1 fruit fly cellular context compared by ENCODE assay signal in the genomic region with DNA sequence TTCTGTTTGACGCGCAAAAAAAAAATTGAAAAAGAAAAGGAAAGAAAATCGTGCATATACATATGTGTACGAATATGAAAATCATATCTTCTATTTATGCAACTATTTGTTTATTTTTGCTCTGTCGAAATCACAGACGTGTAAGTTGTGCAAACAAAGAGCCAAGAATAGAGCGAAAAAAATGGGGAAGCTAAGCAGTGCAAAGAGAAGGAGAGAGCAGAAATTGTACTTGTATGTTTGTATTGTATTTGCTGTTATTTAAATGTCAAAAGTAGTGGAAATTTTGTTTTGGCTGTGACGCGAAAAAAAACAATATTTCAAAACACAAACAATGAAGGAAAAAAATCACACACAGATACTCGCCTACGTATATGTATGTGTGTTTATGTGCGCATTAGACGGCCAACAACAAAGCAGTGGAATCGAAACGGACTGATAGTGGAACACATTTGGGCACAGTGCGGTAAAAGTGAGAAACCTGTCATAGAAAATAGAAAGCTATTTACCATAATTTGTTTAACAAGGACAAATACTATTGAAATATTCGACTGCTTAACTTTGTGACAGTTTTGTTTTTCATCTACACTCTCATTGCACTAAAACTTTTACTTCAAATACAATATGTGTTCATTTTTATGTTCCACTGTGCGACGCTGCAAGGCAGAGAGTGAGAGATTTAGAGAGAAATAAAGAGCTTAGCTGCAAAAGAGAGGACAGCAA.
TF ChIP-seq lines count a peak whose summit lies in the region.

No protein-coding gene starts in this region.

TF ChIP-seq in whole organism, embryonic, 481 proteins besides CTCF, POLR2A, EP300 and RAD21 (continued from another document and continues in another):
- TF ChIP-seq CG34376 (GFP tag; optimal IDR thresholded peaks at IDR 0.05; lab: Kevin White, UChicago) (peak; percentile 80), caup (GFP tag; optimal IDR thresholded peaks at IDR 0.05; lab: Kevin White, UChicago; ENCODE audit: severe bottlenecking) (peak; percentile 90), CG43689 (GFP tag; IDR thresholded peaks at IDR 0.05; lab: Robert Waterston, UW) (peak; percentile 84), CG11504 (tag; optimal IDR thresholded peaks at IDR 0.05; lab: Kevin White, UChicago) (peak; percentile 94), CG6854 (GFP tag; optimal IDR thresholded peaks at IDR 0.05; lab: Kevin White, UChicago) (peak; percentile 84), CG9932 (GFP tag; IDR thresholded peaks at IDR 0.05; lab: Robert Waterston, UW) (peak; percentile 84), CkIIα-i1 (GFP tag; IDR thresholded peaks at IDR 0.05; lab: Robert Waterston, UW) (0 out of 2 replicates have a peak, but pooled peaks have one; percentile 53), chm (GFP tag; IDR thresholded peaks at IDR 0.05; lab: Robert Waterston, UW) (peak; percentile 96), CG3838 (GFP tag; optimal IDR thresholded peaks at IDR 0.05; lab: Kevin White, UChicago) (peak; percentile 90), sens-2 (GFP tag; IDR thresholded peaks at IDR 0.05; lab: Robert Waterston, UW) (peak; percentile 91), CG30403 (GFP tag; optimal IDR thresholded peaks at IDR 0.05; lab: Kevin White, UChicago) (peak; percentile 94), Antp (GFP tag; optimal IDR thresholded peaks at IDR 0.05; lab: Kevin White, UChicago) (peak; percentile 95), grn (GFP tag; optimal IDR thresholded peaks at IDR 0.05; lab: Kevin White, UChicago) (peak; percentile 69), schlank (tag; optimal IDR thresholded peaks at IDR 0.05; lab: Kevin White, UChicago) (peak; percentile 87), eyg (GFP tag; optimal IDR thresholded peaks at IDR 0.05; lab: Kevin White, UChicago) (peak; percentile 89), Dek (tag; optimal IDR thresholded peaks at IDR 0.05; lab: Kevin White, UChicago) (peak; percentile 87), CG11695 (GFP tag; IDR thresholded peaks at IDR 0.05; lab: Robert Waterston, UW) (peak; percentile 96), CG9797 (GFP tag; optimal IDR thresholded peaks at IDR 0.05; lab: Kevin White, UChicago) (peak; percentile 16), gfzf (GFP tag; optimal IDR thresholded peaks at IDR 0.05; lab: Kevin White, UChicago) (no peak), Dfd (GFP tag; optimal IDR thresholded peaks at IDR 0.05; lab: Kevin White, UChicago) (no peak), ci (GFP tag; IDR thresholded peaks at IDR 0.05; lab: Robert Waterston, UW) (peak; percentile 98), CG10543 (GFP tag; optimal IDR thresholded peaks at IDR 0.05; lab: Kevin White, UChicago) (peak; percentile 68), Xrp1 (GFP tag; IDR thresholded peaks at IDR 0.05; lab: Robert Waterston, UW) (peak; percentile 97), unc-4 (GFP tag; IDR thresholded peaks at IDR 0.05; lab: Robert Waterston, UW; ENCODE audit: partially characterized antibody) (peak; percentile 24; the same call in 1 of the 2 replicates), zf30C (GFP tag; optimal IDR thresholded peaks at IDR 0.05; lab: Kevin White, UChicago) (no peak), Sox100B (GFP tag; optimal IDR thresholded peaks at IDR 0.05; lab: Kevin White, UChicago) (peak; percentile 91), sima (GFP tag; optimal IDR thresholded peaks at IDR 0.05; lab: Kevin White, UChicago) (peak; percentile 82), CG4282 (GFP tag; optimal IDR thresholded peaks at IDR 0.05; lab: Kevin White, UChicago) (peak; percentile 98), Dbx (GFP tag; IDR thresholded peaks at IDR 0.05; lab: Robert Waterston, UW) (peak; percentile 83), pb (GFP tag; optimal IDR thresholded peaks at IDR 0.05; lab: Kevin White, UChicago) (peak; percentile 93), Ets65A (GFP tag; lab: Kevin White, UChicago) (peak; percentile 99), Sin3A (optimal IDR thresholded peaks at IDR 0.05; lab: Kevin White, UChicago) (no peak), CG33557 (GFP tag; optimal IDR thresholded peaks at IDR 0.05; lab: Kevin White, UChicago) (peak; percentile 85), zfh2 (GFP tag; optimal IDR thresholded peaks at IDR 0.05; lab: Kevin White, UChicago) (peak; percentile 87), ase (GFP tag; IDR thresholded peaks at IDR 0.05; lab: Robert Waterston, UW) (peak; percentile 92), gsb-n (tag; optimal IDR thresholded peaks at IDR 0.05; lab: Kevin White, UChicago) (peak; percentile 95), Hr51 (GFP tag; optimal IDR thresholded peaks at IDR 0.05; lab: Kevin White, UChicago) (peak; percentile 92 to 97), CG32767 (GFP tag; IDR thresholded peaks at IDR 0.05; lab: Robert Waterston, UW) (peak; percentile 95), CG9437 (GFP tag; optimal IDR thresholded peaks at IDR 0.05; lab: Kevin White, UChicago) (peak; percentile 86), CG9609 (GFP tag; optimal IDR thresholded peaks at IDR 0.05; lab: Kevin White, UChicago) (peak; percentile 95), CG12236 (GFP tag; optimal IDR thresholded peaks at IDR 0.05; lab: Kevin White, UChicago) (peak; percentile 93), CG14441 (GFP tag; IDR thresholded peaks at IDR 0.05; lab: Robert Waterston, UW) (peak; percentile 94), ems (GFP tag; optimal IDR thresholded peaks at IDR 0.05; lab: Kevin White, UChicago) (peak; percentile 96), Meics (GFP tag; optimal IDR thresholded peaks at IDR 0.05; lab: Kevin White, UChicago) (peak; percentile 92), CG11723 (GFP tag; optimal IDR thresholded peaks at IDR 0.05; lab: Kevin White, UChicago) (peak; percentile 90), NC2β (GFP tag; optimal IDR thresholded peaks at IDR 0.05; lab: Kevin White, UChicago) (peak; percentile 96), gsb (GFP tag; IDR thresholded peaks at IDR 0.05; lab: Robert Waterston, UW) (peak; percentile 83), CG8944 (GFP tag; optimal IDR thresholded peaks at IDR 0.05; lab: Kevin White, UChicago) (peak; percentile 94), ap (GFP tag; IDR thresholded peaks at IDR 0.05; lab: Robert Waterston, UW) (peak; percentile 92), emc (GFP tag; optimal IDR thresholded peaks at IDR 0.05; lab: Kevin White, UChicago) (peak; percentile 80), NfI (GFP tag; optimal IDR thresholded peaks at IDR 0.05; lab: Kevin White, UChicago) (peak; percentile 93), insv (GFP tag; optimal IDR thresholded peaks at IDR 0.05; lab: Kevin White, UChicago) (peak in 1 of 2 experiments; percentile 63), dysf (GFP tag; IDR thresholded peaks at IDR 0.05; lab: Robert Waterston, UW) (peak; percentile 94), Atf3 (GFP tag; optimal IDR thresholded peaks at IDR 0.05; lab: Kevin White, UChicago) (peak; percentile 93), CG1603 (tag; optimal IDR thresholded peaks at IDR 0.05; lab: Kevin White, UChicago) (peak; percentile 97), Hey (tag; optimal IDR thresholded peaks at IDR 0.05; lab: Kevin White, UChicago) (peak; percentile 55), CG12942 (GFP tag; optimal IDR thresholded peaks at IDR 0.05; lab: Kevin White, UChicago) (peak; percentile 93), pnt (GFP tag; optimal IDR thresholded peaks at IDR 0.05; lab: Kevin White, UChicago) (peak; percentile 93), Mrtf (GFP tag; IDR thresholded peaks at IDR 0.05; lab: Robert Waterston, UW) (peak; percentile 90), CG11093 (GFP tag; IDR thresholded peaks at IDR 0.05; lab: Robert Waterston, UW) (peak; percentile 86), Vsx1 (GFP tag; optimal IDR thresholded peaks at IDR 0.05; lab: Kevin White, UChicago) (peak; percentile 89), so (GFP tag; IDR thresholded peaks at IDR 0.05; lab: Robert Waterston, UW) (peak; percentile 94), lov (optimal IDR thresholded peaks at IDR 0.05; lab: Kevin White, UChicago) (no peak), lov (GFP tag; IDR thresholded peaks at IDR 0.05; lab: Robert Waterston, UW) (peak; percentile 91), Fer2 (tag; optimal IDR thresholded peaks at IDR 0.05; lab: Kevin White, UChicago) (peak; percentile 74), CG6689 (GFP tag; IDR thresholded peaks at IDR 0.05; lab: Robert Waterston, UW) (peak; percentile 96), ham (GFP tag; IDR thresholded peaks at IDR 0.05; lab: Robert Waterston, UW) (peak; percentile 47; the same call in 1 of the 2 replicates), org-1 (GFP tag; optimal IDR thresholded peaks at IDR 0.05; lab: Kevin White, UChicago) (peak; percentile 94), gcm2 (GFP tag; optimal IDR thresholded peaks at IDR 0.05; lab: Kevin White, UChicago) (peak; percentile 91), Side (GFP tag; optimal IDR thresholded peaks at IDR 0.05; lab: Kevin White, UChicago) (peak; percentile 96), H15 (GFP tag; IDR thresholded peaks at IDR 0.05; lab: Robert Waterston, UW) (peak; percentile 93), danr (GFP tag; IDR thresholded peaks at IDR 0.05; lab: Robert Waterston, UW) (peak; percentile 92), sug (tag; optimal IDR thresholded peaks at IDR 0.05; lab: Kevin White, UChicago) (peak; percentile 76), CG12391 (tag; optimal IDR thresholded peaks at IDR 0.05; lab: Kevin White, UChicago) (peak; percentile 96), CG4820 (GFP tag; optimal IDR thresholded peaks at IDR 0.05; lab: Kevin White, UChicago) (peak; percentile 94), corto (GFP tag; optimal IDR thresholded peaks at IDR 0.05; lab: Kevin White, UChicago) (peak; percentile 90), CG10274 (GFP tag; optimal IDR thresholded peaks at IDR 0.05; lab: Kevin White, UChicago) (peak; percentile 76), sr (GFP tag; IDR thresholded peaks at IDR 0.05; lab: Robert Waterston, UW) (peak; percentile 84), tx (GFP tag; optimal IDR thresholded peaks at IDR 0.05; lab: Kevin White, UChicago) (peak; percentile 95), Poxn (GFP tag; IDR thresholded peaks at IDR 0.05; lab: Robert Waterston, UW) (peak; percentile 77), tup (GFP tag; optimal IDR thresholded peaks at IDR 0.05; lab: Kevin White, UChicago) (peak; percentile 72), CG16813 (GFP tag; IDR thresholded peaks at IDR 0.05; lab: Robert Waterston, UW; ENCODE audit: partially characterized antibody) (peak; percentile 39; the same call in 2 of the 3 replicates), CG18619 (GFP tag; optimal IDR thresholded peaks at IDR 0.05; lab: Kevin White, UChicago) (peak; percentile 91), CG7786 (GFP tag; optimal IDR thresholded peaks at IDR 0.05; lab: Kevin White, UChicago) (peak; percentile 96), CG17912 (GFP tag; optimal IDR thresholded peaks at IDR 0.05; lab: Kevin White, UChicago) (peak; percentile 70), Dip2 (GFP tag; IDR thresholded peaks at IDR 0.05; lab: Robert Waterston, UW) (peak; percentile 50; the same call in 1 of the 2 replicates), CG7963 (GFP tag; IDR thresholded peaks at IDR 0.05; lab: Robert Waterston, UW; ENCODE audit: partially characterized antibody) (0 out of 3 replicates have a peak, but pooled peaks have one; percentile 19), Med (GFP tag; lab: Kevin White, UChicago) (peak; percentile 99), CG9215 (GFP tag; IDR thresholded peaks at IDR 0.05; lab: Robert Waterston, UW) (peak; percentile 84), dmrt11E (tag; optimal IDR thresholded peaks at IDR 0.05; lab: Kevin White, UChicago) (peak; percentile 94), wdn (GFP tag; IDR thresholded peaks at IDR 0.05; lab: Robert Waterston, UW) (peak; percentile 88), CG6272 (GFP tag; IDR thresholded peaks at IDR 0.05; lab: Robert Waterston, UW) (peak; percentile 87), tap (tag; optimal IDR thresholded peaks at IDR 0.05; lab: Kevin White, UChicago) (peak; percentile 94), mirr (GFP tag; optimal IDR thresholded peaks at IDR 0.05; lab: Kevin White, UChicago) (peak; percentile 86), tin (GFP tag; optimal IDR thresholded peaks at IDR 0.05; lab: Kevin White, UChicago) (peak; percentile 91), CG14050 (GFP tag; IDR thresholded peaks at IDR 0.05; lab: Robert Waterston, UW) (peak; percentile 95), zen (tag; optimal IDR thresholded peaks at IDR 0.05; lab: Kevin White, UChicago) (peak; percentile 82), nau (GFP tag; optimal IDR thresholded peaks at IDR 0.05; lab: Kevin White, UChicago) (peak; percentile 93), CG11398 (GFP tag; optimal IDR thresholded peaks at IDR 0.05; lab: Kevin White, UChicago) (peak; percentile 96), stc (GFP tag; IDR thresholded peaks at IDR 0.05; lab: Robert Waterston, UW) (peak; percentile 97), CG12299 (tag; optimal IDR thresholded peaks at IDR 0.05; lab: Kevin White, UChicago) (peak; percentile 88), abd-A (tag; optimal IDR thresholded peaks at IDR 0.05; lab: Kevin White, UChicago) (peak; percentile 83), CG33213 (GFP tag; optimal IDR thresholded peaks at IDR 0.05; lab: Kevin White, UChicago) (peak; percentile 92), CG6654 (GFP tag; optimal IDR thresholded peaks at IDR 0.05; lab: Kevin White, UChicago) (peak; percentile 76), CG30431 (GFP tag; optimal IDR thresholded peaks at IDR 0.05; lab: Kevin White, UChicago) (peak; percentile 90), PHDP (tag; optimal IDR thresholded peaks at IDR 0.05; lab: Kevin White, UChicago) (peak; percentile 96), Oaz (GFP tag; IDR thresholded peaks at IDR 0.05; lab: Robert Waterston, UW) (peak; percentile 91), sisA (GFP tag; IDR thresholded peaks at IDR 0.05; lab: Robert Waterston, UW) (peak; percentile 93), yki (optimal IDR thresholded peaks at IDR 0.05; lab: Kevin White, UChicago) (no peak), CG16779 (GFP tag; IDR thresholded peaks at IDR 0.05; lab: Robert Waterston, UW) (peak; percentile 93), pita (GFP tag; optimal IDR thresholded peaks at IDR 0.05; lab: Kevin White, UChicago) (no peak), ac (GFP tag; optimal IDR thresholded peaks at IDR 0.05; lab: Kevin White, UChicago) (peak; percentile 80), CG4328 (GFP tag; optimal IDR thresholded peaks at IDR 0.05; lab: Kevin White, UChicago) (peak; percentile 86), Dp (GFP tag; optimal IDR thresholded peaks at IDR 0.05; lab: Kevin White, UChicago) (peak; percentile 8), CG8478 (optimal IDR thresholded peaks at IDR 0.05; lab: Kevin White, UChicago) (no peak), CG11247 (GFP tag; IDR thresholded peaks at IDR 0.05; lab: Robert Waterston, UW) (peak; percentile 92), CG2199 (GFP tag; IDR thresholded peaks at IDR 0.05; lab: Robert Waterston, UW) (peak; percentile 85), Doc3 (GFP tag; IDR thresholded peaks at IDR 0.05; lab: Robert Waterston, UW; ENCODE audit: partially characterized antibody) (peak; percentile 37; the same call in 1 of the 3 replicates), hbn (GFP tag; IDR thresholded peaks at IDR 0.05; lab: Robert Waterston, UW; ENCODE audit: partially characterized antibody) (no peak), B-H1 (GFP tag; IDR thresholded peaks at IDR 0.05; lab: Robert Waterston, UW) (peak; percentile 93), Atf6 (GFP tag; IDR thresholded peaks at IDR 0.05; lab: Robert Waterston, UW) (peak; percentile 95), CG2129 (GFP tag; IDR thresholded peaks at IDR 0.05; lab: Robert Waterston, UW; ENCODE audit: partially characterized antibody) (no peak)
